Worm (Caenorhabditis elegans) whole organism, L2 larva: Measurements from ENCODE around the gene srh-22.

Experiments used
- F13H6.1 ChIP-seq: sonication (generic microtip); optimal IDR thresholded peaks from 2 replicates; lab custom pipeline; 2016; ENCODE audit warnings: missing genetic modification characterization, missing compliant biosample characterization
- R02D3.7 ChIP-seq: fragments of 150-350 bp; optimal IDR thresholded peaks from 2 replicates; lab custom pipeline; 2014; ENCODE audit warnings: missing biosample characterization, missing genetic modification characterization
- elt-1 ChIP-seq: fragments of 150-350 bp; optimal IDR thresholded peaks from 2 replicates; lab custom pipeline; 2014; ENCODE audit warnings: missing biosample characterization, missing genetic modification characterization
- mdl-1 ChIP-seq, 2 experiments: fragments of 150-350 bp in 1 of 2; sonication (generic microtip) in 1 of 2; optimal IDR thresholded peaks; 2 replicates each; lab custom pipeline; 2017; ENCODE audit warnings: missing biosample characterization in 2 of 2, missing genetic modification characterization in 2 of 2
- nhr-10 ChIP-seq: sonication (generic microtip); optimal IDR thresholded peaks from 2 replicates; lab custom pipeline; 2017; ENCODE audit warnings: missing biosample characterization, missing genetic modification characterization
- nhr-77 ChIP-seq: fragments of 150-350 bp; optimal IDR thresholded peaks from 2 replicates; lab custom pipeline; 2014; ENCODE audit warnings: missing biosample characterization, missing genetic modification characterization
- skn-1 ChIP-seq: sonication (generic microtip); optimal IDR thresholded peaks from 2 replicates; lab custom pipeline; 2017; ENCODE audit warnings: missing biosample characterization, missing genetic modification characterization
- snpc-4 ChIP-seq: fragments of 150-350 bp; optimal IDR thresholded peaks from 2 replicates; lab custom pipeline; 2014; ENCODE audit warnings: missing biosample characterization, missing genetic modification characterization

ce11 chrV:4960686-4961085, 38.6 kb downstream of the srh-22 start:
- no peak for TF ChIP-seq elt-1 (tag; lab: Kevin White, UChicago)
- TF ChIP-seq mdl-1 (tag; optimal IDR thresholded peaks at IDR 0.05; lab: Kevin White, UChicago), result no peak
- no peak for TF ChIP-seq skn-1 (tag; lab: Kevin White, UChicago)
- no peak for TF ChIP-seq R02D3.7
- TF ChIP-seq snpc-4 (tag; lab: Kevin White, UChicago), result no peak
- no peak for TF ChIP-seq F13H6.1 (tag; lab: Kevin White, UChicago)
- TF ChIP-seq nhr-77 (tag; lab: Kevin White, UChicago), result no peak
- TF ChIP-seq nhr-10 (tag; lab: Kevin White, UChicago), result no peak
